Worm (Caenorhabditis elegans) whole organism, mixed stage, embryonic: Measurements from ENCODE around the gene T15H9.4.

Experiments
- ceh-43 ChIP-seq: fragments of 200-800 bp; sonication (Bioruptor generic); optimal IDR thresholded peaks from 2 replicates; lab custom pipeline; 2018; ENCODE audit warnings: mild to moderate bottlenecking, missing genetic modification characterization, moderate library complexity, missing compliant biosample characterization
- ceh-83 ChIP-seq: fragments of 200-800 bp; sonication (Bioruptor generic); optimal IDR thresholded peaks from 2 replicates; lab custom pipeline; 2018; ENCODE audit warnings: mild to moderate bottlenecking, missing genetic modification characterization, missing compliant biosample characterization
- cnd-1 ChIP-seq: fragments of 200-800 bp; sonication (Bioruptor generic); optimal IDR thresholded peaks from 2 replicates; lab custom pipeline; 2018; ENCODE audit warnings: mild to moderate bottlenecking, missing genetic modification characterization, missing compliant biosample characterization
- elt-1 ChIP-seq: sonication (generic microtip); optimal IDR thresholded peaks from 2 replicates; lab custom pipeline; 2017; ENCODE audit warnings: missing genetic modification characterization, mild to moderate bottlenecking, missing compliant biosample characterization, antibody characterized with exemption, moderate library complexity, borderline replicate concordance; ENCODE audit not compliant: insufficient read depth
- lsy-2 ChIP-seq: fragments of 150-350 bp; optimal IDR thresholded peaks from 2 replicates; lab custom pipeline; 2014; ENCODE audit warnings: missing biosample characterization, missing genetic modification characterization
- mep-1 ChIP-seq: fragments of 150-350 bp; optimal IDR thresholded peaks from 2 replicates; lab custom pipeline; 2017; ENCODE audit warnings: missing biosample characterization, missing genetic modification reagents, missing genetic modification characterization, inconsistent platforms
- nhr-12 ChIP-seq: fragments of 150-350 bp; optimal IDR thresholded peaks from 2 replicates; lab custom pipeline; 2014; ENCODE audit warnings: missing biosample characterization, missing genetic modification characterization
- nhr-237 ChIP-seq: fragments of 150-350 bp; optimal IDR thresholded peaks from 2 replicates; lab custom pipeline; 2014; ENCODE audit warnings: missing biosample characterization, missing genetic modification characterization
- nhr-76 ChIP-seq: sonication (generic microtip); optimal IDR thresholded peaks from 2 replicates; lab custom pipeline; 2017; ENCODE audit warnings: missing biosample characterization, missing genetic modification characterization
- pha-4 ChIP-seq: fragments of 150-350 bp; optimal IDR thresholded peaks from 2 replicates; lab custom pipeline; 2018; ENCODE audit warnings: missing biosample characterization, missing genetic modification reagents, missing genetic modification characterization
- snpc-4 ChIP-seq: fragments of 150-350 bp; optimal IDR thresholded peaks from 2 replicates; lab custom pipeline; 2014; ENCODE audit warnings: missing biosample characterization, missing genetic modification characterization
- ztf-11 ChIP-seq: fragments of 150-350 bp; optimal IDR thresholded peaks from 2 replicates; lab custom pipeline; 2014; ENCODE audit warnings: missing biosample characterization, missing genetic modification characterization

DNA sequence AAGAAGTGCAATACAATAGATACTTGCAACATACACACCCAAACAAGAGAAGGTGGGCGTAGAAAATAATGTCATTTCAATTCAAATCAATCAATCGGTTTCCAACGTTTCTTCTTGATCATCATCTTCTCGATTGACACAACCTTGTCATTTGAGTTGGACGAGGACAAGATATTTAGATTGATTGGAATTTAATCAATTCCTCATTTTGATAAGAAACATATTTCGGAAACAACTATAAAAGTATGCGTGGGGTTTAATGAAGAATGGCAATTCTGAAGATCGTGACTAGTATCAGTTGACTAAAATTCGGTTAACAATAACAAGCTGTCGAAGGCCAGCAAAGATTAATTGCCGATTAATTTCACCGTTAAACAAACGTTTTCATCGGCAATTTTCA lies 8.9 kb downstream of the T15H9.4 start:
- TF ChIP-seq ceh-83 (GFP tag; lab: Kevin White, UChicago) (no peak), cnd-1 (tag; lab: Kevin White, UChicago) (no peak), ceh-43 (GFP tag; lab: Kevin White, UChicago) (no peak), nhr-12 (tag; lab: Kevin White, UChicago) (no peak), nhr-237 (no peak), nhr-76 (tag; lab: Kevin White, UChicago) (no peak), elt-1 (no peak), ztf-11 (tag; lab: Kevin White, UChicago) (no peak), mep-1 (tag; lab: Kevin White, UChicago) (no peak), pha-4 (no peak), lsy-2 (no peak), snpc-4 (tag; lab: Kevin White, UChicago) (no peak)
